Fruit fly (Drosophila melanogaster) S2 (cell line): Measurements from ENCODE around the gene dpr16.

Experiments used
- CG8478 ChIP-seq: fragments of >200 bp; optimal IDR thresholded peaks from 2 replicates; lab custom pipeline; 2018
- CTCF ChIP-seq, 2 experiments: fragments of >200 bp; optimal IDR thresholded peaks; 2 replicates each; lab custom pipeline; 2018

dpr16 gene

dm6 chr3R:5118185-5118584, 32.5 kb upstream of the dpr16 start:
- TF ChIP-seq CG8478 (lab: Kevin White, UChicago): no peak
- no peak for TF ChIP-seq CTCF (optimal IDR thresholded peaks at IDR 0.05; lab: Kevin White, UChicago)

DNA sequence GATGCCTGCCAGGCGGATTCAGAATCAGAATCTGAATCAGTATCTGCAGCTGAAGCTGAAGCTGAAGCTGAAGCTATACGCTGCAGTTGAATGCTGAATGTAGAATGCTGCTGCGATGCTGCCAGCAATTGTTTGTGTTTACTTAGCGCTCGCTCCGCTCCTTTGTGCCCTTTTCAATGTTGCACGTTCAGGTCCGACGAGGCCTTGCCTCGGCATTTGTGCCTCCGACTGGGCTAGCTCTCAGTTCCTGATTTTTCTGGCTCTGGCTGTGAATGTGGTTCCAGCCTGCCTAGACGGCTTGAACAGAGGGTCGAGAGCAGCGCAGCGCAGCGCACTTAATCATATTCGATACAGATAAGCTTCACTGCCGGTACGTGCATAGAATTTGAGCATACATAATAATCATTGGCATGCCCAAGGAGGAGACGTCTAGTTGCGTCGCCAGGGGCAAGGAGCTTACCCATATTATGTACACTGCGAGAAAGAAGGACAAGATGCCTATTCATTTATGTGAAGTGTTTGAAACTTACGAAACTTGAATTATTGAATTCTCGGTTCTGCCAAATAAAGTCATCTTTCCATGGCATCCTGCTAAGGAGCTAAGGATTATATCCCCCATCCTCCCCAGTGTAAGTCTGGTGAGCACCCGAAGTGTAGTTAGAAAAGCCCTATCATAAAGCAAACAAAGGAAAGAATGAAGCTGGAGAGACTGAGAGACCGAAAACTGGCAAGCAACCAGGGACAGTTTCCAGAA, 30.1 kb upstream of the dpr16 start:
- TF ChIP-seq CG8478 (lab: Kevin White, UChicago) (no peak), CTCF (optimal IDR thresholded peaks at IDR 0.05; lab: Kevin White, UChicago) (no peak)

- TF ChIP-seq CG8478 (lab: Kevin White, UChicago) (no peak), CTCF (optimal IDR thresholded peaks at IDR 0.05; lab: Kevin White, UChicago) (no peak)
These were observed 28.2 kb upstream of the dpr16 start for dm6 chr3R:5122266-5123096.

DNA sequence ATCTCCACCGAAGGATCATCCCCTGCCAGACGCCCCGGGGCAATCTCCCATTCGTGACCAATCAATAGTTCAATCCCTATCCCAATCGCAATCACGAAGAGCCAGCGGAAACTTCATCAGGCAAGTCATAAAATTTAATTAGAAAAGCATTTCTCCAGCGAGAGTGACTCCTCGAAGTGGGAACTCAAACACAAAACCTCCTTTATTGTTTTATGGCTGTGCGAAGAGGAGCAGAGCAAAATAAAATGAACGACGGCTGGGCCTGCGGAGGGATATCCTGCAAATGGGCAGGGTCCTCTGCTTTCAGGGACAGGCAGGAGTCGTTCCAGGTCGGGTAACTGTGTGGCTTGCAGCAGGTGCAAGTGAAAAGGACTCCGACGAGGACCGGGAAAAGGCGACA, 25.8 kb upstream of the dpr16 start:
- TF ChIP-seq CG8478 (lab: Kevin White, UChicago): no peak
- no peak for TF ChIP-seq CTCF (optimal IDR thresholded peaks at IDR 0.05; lab: Kevin White, UChicago)

dm6 chr3R:5125832-5126231, 24.9 kb upstream of the dpr16 start:
- no peak for TF ChIP-seq CG8478 (lab: Kevin White, UChicago)
- no peak for TF ChIP-seq CTCF (optimal IDR thresholded peaks at IDR 0.05; lab: Kevin White, UChicago)

dm6 chr3R:5126884-5127283, 23.8 kb upstream of the dpr16 start:
- TF ChIP-seq CTCF (optimal IDR thresholded peaks at IDR 0.05; lab: Kevin White, UChicago) (peak; percentile 98 to 99), CG8478 (lab: Kevin White, UChicago) (no peak)

DNA sequence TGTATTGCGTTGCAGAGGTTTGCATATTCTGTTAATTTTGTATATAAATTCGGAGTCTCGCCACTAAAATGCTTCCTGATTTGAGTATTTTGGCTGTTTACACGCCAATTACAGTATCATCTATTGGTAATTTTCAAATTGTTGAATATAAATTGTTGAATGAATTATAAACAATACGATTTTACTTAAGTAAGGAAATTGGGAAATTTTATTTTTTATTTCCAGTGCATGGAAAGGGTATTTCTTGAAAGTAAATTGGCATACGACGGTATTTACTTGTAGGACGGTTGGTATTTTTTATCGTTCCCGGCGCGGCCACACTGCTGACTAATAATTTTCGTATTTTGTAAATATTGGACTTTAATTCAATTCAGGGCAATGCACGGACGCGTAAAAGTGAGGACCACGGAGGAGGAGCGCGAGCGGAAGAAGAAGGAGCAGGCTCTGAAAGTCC, 22.9 kb upstream of the dpr16 start, which contains the start of gene RabGGTa:
Gene RabGGTa, plus strand, starts transcription at position 298 of the 454 bp plus-strand sequence.
- peak in 1 of 2 experiments; percentile 23 for TF ChIP-seq CTCF (optimal IDR thresholded peaks at IDR 0.05; lab: Kevin White, UChicago)
- no peak for TF ChIP-seq CG8478 (lab: Kevin White, UChicago)

- TF ChIP-seq CG8478 (lab: Kevin White, UChicago): no peak
- no peak for TF ChIP-seq CTCF (optimal IDR thresholded peaks at IDR 0.05; lab: Kevin White, UChicago)
These were observed 11.8 kb upstream of the dpr16 start, which contains the start of gene CG12589 for dm6 chr3R:5138889-5139288. TSS of gene CG12589 (minus strand) at chr3R:5138989.

- TF ChIP-seq CTCF (optimal IDR thresholded peaks at IDR 0.05; lab: Kevin White, UChicago): no peak
- TF ChIP-seq CG8478 (lab: Kevin White, UChicago): no peak
These were observed 8.6 kb downstream of the dpr16 start, which contains the start of gene CG12590 for dm6 chr3R:5159312-5159711. TSS of gene CG12590 (plus strand) at chr3R:5159612.

DNA sequence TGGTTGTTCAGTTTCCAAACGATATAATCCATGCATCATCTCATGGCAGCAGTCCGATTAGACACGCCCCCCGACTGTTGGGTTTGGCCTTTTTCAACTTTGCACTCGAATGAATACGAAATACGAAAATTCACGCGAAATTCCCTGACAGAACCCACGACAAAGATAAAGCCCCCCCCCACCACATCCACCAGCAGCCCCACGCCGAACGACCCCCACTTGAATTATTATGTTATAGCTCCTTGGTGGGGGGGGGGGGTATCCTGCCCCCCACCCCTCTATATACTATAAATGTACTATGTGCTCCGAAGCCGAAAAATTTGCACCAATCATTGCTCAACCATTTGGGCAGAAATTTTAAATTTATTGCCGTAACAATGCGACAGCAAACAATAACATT, 11.5 kb downstream of the dpr16 start:
- no peak for TF ChIP-seq CTCF (optimal IDR thresholded peaks at IDR 0.05; lab: Kevin White, UChicago)
- TF ChIP-seq CG8478 (lab: Kevin White, UChicago): no peak

DNA sequence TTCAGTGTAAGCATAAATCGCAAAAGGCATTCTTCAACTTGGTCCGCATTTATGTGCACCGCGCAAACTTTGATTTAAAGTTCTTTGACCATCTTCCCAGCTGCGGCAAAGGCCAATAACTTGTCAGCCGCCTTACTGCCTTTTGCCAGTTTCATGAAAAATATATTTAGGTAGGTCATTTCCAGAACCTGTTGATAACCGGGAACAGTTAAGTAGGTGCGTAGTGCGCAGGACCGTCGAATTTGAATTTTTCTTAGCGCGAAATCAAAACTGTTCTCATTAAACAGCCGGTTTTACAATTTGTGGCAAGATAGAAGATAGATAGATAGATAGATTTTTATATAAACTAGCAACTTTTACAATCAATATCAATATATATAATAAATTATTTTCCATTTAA, 21.3 kb downstream of the dpr16 start:
- no peak for TF ChIP-seq CTCF (optimal IDR thresholded peaks at IDR 0.05; lab: Kevin White, UChicago)
- TF ChIP-seq CG8478 (lab: Kevin White, UChicago): no peak

DNA sequence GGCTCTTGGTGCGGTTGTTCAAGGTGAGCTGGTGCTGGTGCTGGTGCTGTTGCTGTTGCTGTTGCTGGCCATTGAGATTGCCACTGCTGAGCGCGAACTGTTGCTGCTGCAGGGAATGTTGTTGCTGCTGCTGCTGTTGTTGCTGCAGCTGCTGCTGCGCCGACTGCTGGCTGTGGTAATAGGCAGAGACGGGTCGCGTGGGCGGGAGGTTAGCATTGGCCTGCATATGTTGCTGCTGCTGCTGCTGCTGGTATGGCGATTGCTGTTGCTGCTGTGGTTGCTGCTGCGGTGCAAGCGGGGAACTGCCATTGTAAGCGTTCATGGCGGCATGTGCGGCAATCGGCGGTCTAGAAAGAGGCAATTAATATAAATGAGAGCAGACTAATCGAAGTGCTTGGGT, 25.2 kb downstream of the dpr16 start:
- TF ChIP-seq CTCF (optimal IDR thresholded peaks at IDR 0.05; lab: Kevin White, UChicago) (no peak), CG8478 (lab: Kevin White, UChicago) (no peak)

DNA sequence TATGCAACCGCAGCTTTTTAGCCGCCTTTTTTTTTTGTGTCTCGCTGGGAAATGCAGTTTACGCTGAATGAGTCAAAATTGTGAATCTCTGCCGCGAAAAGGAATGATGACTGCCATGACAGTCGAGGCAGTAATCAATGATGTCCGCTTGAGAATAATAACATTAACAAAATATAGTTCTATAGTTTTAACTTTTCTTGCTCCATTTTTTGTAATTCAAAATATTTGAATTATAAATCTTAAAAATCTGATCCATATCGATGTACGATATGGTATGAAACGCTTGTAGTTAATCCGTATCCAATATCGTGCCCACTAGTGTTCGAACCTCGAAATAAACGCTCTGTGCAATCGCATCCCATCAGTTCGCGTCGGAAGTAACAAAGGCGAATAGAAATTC, 37.1 kb downstream of the dpr16 start:
- TF ChIP-seq CG8478 (lab: Kevin White, UChicago) (no peak), CTCF (optimal IDR thresholded peaks at IDR 0.05; lab: Kevin White, UChicago) (no peak)

dm6 chr3R:5193271-5193670, 42.6 kb downstream of the dpr16 start:
- TF ChIP-seq CG8478 (lab: Kevin White, UChicago) (no peak), CTCF (optimal IDR thresholded peaks at IDR 0.05; lab: Kevin White, UChicago) (no peak)

dm6 chr3R:5198302-5198701, 47.6 kb downstream of the dpr16 start:
- TF ChIP-seq CTCF (optimal IDR thresholded peaks at IDR 0.05; lab: Kevin White, UChicago) (no peak), CG8478 (lab: Kevin White, UChicago) (no peak)
